Worm (Caenorhabditis elegans) whole organism, L4 larva: ENCODE measurements around the gene mig-22.

ENCODE experiments used
- D1046.2 ChIP-seq: fragments of 200-800 bp; sonication (Bioruptor generic); IDR thresholded peaks from 2 replicates; pipeline ENCODE4 v1.3.6; 2022; ENCODE audit warnings: missing genetic modification characterization, missing compliant biosample characterization
- F10B5.3 ChIP-seq: sonication (generic microtip); optimal IDR thresholded peaks from 2 replicates; lab custom pipeline; 2016; ENCODE audit warnings: mild to moderate bottlenecking, missing genetic modification characterization, missing compliant biosample characterization
- F26F4.8 ChIP-seq: fragments of 200-800 bp; sonication (Bioruptor generic); conservative IDR thresholded peaks from 2 replicates; pipeline ENCODE4 v1.3.6; 2022; ENCODE audit warnings: missing genetic modification characterization, missing compliant biosample characterization
- T20F7.1 ChIP-seq: fragments of 200-800 bp; sonication (Bioruptor generic); optimal IDR thresholded peaks from 2 replicates; lab custom pipeline; 2018; ENCODE audit warnings: mild to moderate bottlenecking, missing genetic modification characterization, missing compliant biosample characterization
- T26A8.4 ChIP-seq: fragments of 200-800 bp; sonication (Bioruptor generic); IDR thresholded peaks from 2 replicates; pipeline ENCODE4 v1.3.6; 2022; ENCODE audit warnings: missing genetic modification characterization, missing compliant biosample characterization
- Y75B8A.6 ChIP-seq: fragments of 200-800 bp; sonication (Bioruptor generic); IDR thresholded peaks from 2 replicates; pipeline ENCODE4 v1.3.6; 2022; ENCODE audit warnings: missing genetic modification reagents, missing genetic modification characterization, missing compliant biosample characterization
- ZK337.2 ChIP-seq: fragments of 200-800 bp; sonication (Bioruptor generic); IDR thresholded peaks from 2 replicates; pipeline ENCODE4 v1.3.6; 2022; ENCODE audit warnings: missing genetic modification reagents, missing genetic modification characterization, missing compliant biosample characterization
- ZK546.5 ChIP-seq, 2 experiments: sonication (generic microtip); optimal IDR thresholded peaks; 2 replicates each; lab custom pipeline; 2017; ENCODE audit warnings: missing biosample characterization in 2 of 2, missing genetic modification characterization in 2 of 2
- aha-1 ChIP-seq: fragments of 150-350 bp; peaks from one replicate; lab custom pipeline; 2014; ENCODE audit warnings: missing biosample characterization, missing genetic modification characterization
- attf-4 ChIP-seq: sonication (generic microtip); optimal IDR thresholded peaks from 3 replicates; lab custom pipeline; 2017; ENCODE audit warnings: missing biosample characterization, missing genetic modification characterization
- ceh-28 ChIP-seq: fragments of 150-350 bp; optimal IDR thresholded peaks from 2 replicates; lab custom pipeline; 2014; ENCODE audit warnings: missing biosample characterization, missing genetic modification reagents, missing genetic modification characterization
- ceh-44 ChIP-seq: fragments of 200-800 bp; sonication (Bioruptor generic); IDR thresholded peaks from 2 replicates; pipeline ENCODE4 v1.3.6; 2022; ENCODE audit warnings: missing genetic modification reagents, missing genetic modification characterization, missing compliant biosample characterization
- ceh-62 ChIP-seq: sonication (generic microtip); optimal IDR thresholded peaks from 2 replicates; lab custom pipeline; 2017; ENCODE audit warnings: missing biosample characterization, missing genetic modification characterization
- ceh-82 ChIP-seq: sonication (generic microtip); optimal IDR thresholded peaks from 2 replicates; lab custom pipeline; 2017; ENCODE audit warnings: missing biosample characterization, missing genetic modification characterization
- dmd-6 ChIP-seq: fragments of 200-800 bp; sonication (Bioruptor generic); IDR thresholded peaks from 2 replicates; pipeline ENCODE4 v1.3.6; 2022; ENCODE audit warnings: missing genetic modification reagents, missing genetic modification characterization, missing compliant biosample characterization
- dmd-8 ChIP-seq: fragments of 200-800 bp; sonication (Bioruptor generic); IDR thresholded peaks from 2 replicates; pipeline ENCODE4 v1.3.6; 2022; ENCODE audit warnings: missing genetic modification characterization, missing compliant biosample characterization
- dmd-9 ChIP-seq: fragments of 200-800 bp; sonication (Bioruptor generic); IDR thresholded peaks from 2 replicates; pipeline ENCODE4 v1.3.6; 2022; ENCODE audit warnings: missing genetic modification reagents, missing genetic modification characterization, missing compliant biosample characterization
- duxl-1 ChIP-seq: sonication (generic microtip); optimal IDR thresholded peaks from 2 replicates; lab custom pipeline; 2016; ENCODE audit warnings: mild to moderate bottlenecking, missing genetic modification characterization, moderate library complexity, missing compliant biosample characterization; ENCODE audit not compliant: poor library complexity
- dve-1 ChIP-seq: sonication (generic microtip); optimal IDR thresholded peaks from 2 replicates; lab custom pipeline; 2017; ENCODE audit warnings: antibody characterized with exemption, mild to moderate bottlenecking, missing genetic modification characterization, missing compliant biosample characterization; ENCODE audit not compliant: insufficient read depth
- fkh-10 ChIP-seq: fragments of 150-350 bp; optimal IDR thresholded peaks from 2 replicates; lab custom pipeline; 2014; ENCODE audit warnings: missing biosample characterization, missing genetic modification reagents, missing genetic modification characterization
- hif-1 ChIP-seq, 2 experiments: sonication (generic microtip); optimal IDR thresholded peaks; 2 replicates each; lab custom pipeline; 2016 to 2017; ENCODE audit warnings: missing compliant biosample characterization in 2 of 2, missing genetic modification characterization in 2 of 2, missing genetic modification reagents in 2 of 2, missing genotype in 2 of 2, mild to moderate bottlenecking in 1 of 2
- hlh-11 ChIP-seq: fragments of 200-800 bp; sonication (Bioruptor generic); optimal IDR thresholded peaks from 2 replicates; lab custom pipeline; 2018; ENCODE audit warnings: mild to moderate bottlenecking, missing genetic modification characterization, missing compliant biosample characterization
- lim-7 ChIP-seq: fragments of 200-800 bp; sonication (Bioruptor generic); IDR thresholded peaks from 2 replicates; pipeline ENCODE4 v1.3.6; 2022; ENCODE audit warnings: missing genetic modification characterization, missing compliant biosample characterization
- lin-39 ChIP-seq: fragments of 150-350 bp; optimal IDR thresholded peaks from 2 replicates; lab custom pipeline; 2014; ENCODE audit warnings: missing biosample characterization, missing genetic modification reagents, missing genetic modification characterization
- madf-9 ChIP-seq: fragments of 200-800 bp; sonication (Bioruptor generic); conservative IDR thresholded peaks from 2 replicates; pipeline ENCODE4 v1.3.6; 2022; ENCODE audit warnings: missing genetic modification reagents, missing genetic modification characterization, missing compliant biosample characterization
- mdt-29 ChIP-seq: fragments of 200-800 bp; sonication (Bioruptor generic); IDR thresholded peaks from 2 replicates; pipeline ENCODE4 v1.3.6; 2022; ENCODE audit warnings: missing genetic modification reagents, missing genetic modification characterization, missing compliant biosample characterization
- mep-1 ChIP-seq: fragments of 150-350 bp; sonication (generic microtip); optimal IDR thresholded peaks from 3 replicates; lab custom pipeline; 2014; ENCODE audit warnings: missing biosample characterization, missing genetic modification characterization
- mes-2 ChIP-seq: sonication (generic microtip); optimal IDR thresholded peaks from 2 replicates; lab custom pipeline; 2016; ENCODE audit warnings: missing genotype, mild to moderate bottlenecking, missing genetic modification characterization, missing compliant biosample characterization; ENCODE audit not compliant: poor library complexity, severe bottlenecking
- mxl-2 ChIP-seq: fragments of 200-800 bp; sonication (Bioruptor generic); conservative IDR thresholded peaks from 2 replicates; pipeline ENCODE4 v1.3.6; 2022; ENCODE audit warnings: missing genetic modification reagents, missing genetic modification characterization, missing compliant biosample characterization
- nhr-10 ChIP-seq: fragments of 150-350 bp; optimal IDR thresholded peaks from 2 replicates; lab custom pipeline; 2014; ENCODE audit warnings: missing biosample characterization, missing genetic modification characterization
- nhr-102 ChIP-seq: sonication (generic microtip); optimal IDR thresholded peaks from 2 replicates; lab custom pipeline; 2016; ENCODE audit warnings: mild to moderate bottlenecking, missing genetic modification characterization, moderate library complexity, missing compliant biosample characterization
- nhr-111 ChIP-seq: fragments of 200-800 bp; sonication (Bioruptor generic); optimal IDR thresholded peaks from 2 replicates; lab custom pipeline; 2018; ENCODE audit warnings: mild to moderate bottlenecking, missing genetic modification characterization, missing compliant biosample characterization
- nhr-41 ChIP-seq: fragments of 200-800 bp; sonication (Bioruptor generic); IDR thresholded peaks from 2 replicates; pipeline ENCODE4 v1.3.6; 2022; ENCODE audit warnings: missing genetic modification reagents, missing genetic modification characterization, missing compliant biosample characterization
- nhr-42 ChIP-seq: fragments of 200-800 bp; sonication (Bioruptor generic); IDR thresholded peaks from 2 replicates; pipeline ENCODE4 v1.3.6; 2022; ENCODE audit warnings: missing genetic modification characterization, missing compliant biosample characterization
- nhr-6 ChIP-seq: fragments of 150-350 bp; optimal IDR thresholded peaks from 2 replicates; lab custom pipeline; 2014; ENCODE audit warnings: missing biosample characterization, missing genetic modification characterization
- nhr-76 ChIP-seq: fragments of 150-350 bp; optimal IDR thresholded peaks from 2 replicates; lab custom pipeline; 2014; ENCODE audit warnings: missing biosample characterization, missing genetic modification characterization
- sdz-12 ChIP-seq: fragments of 200-800 bp; sonication (Bioruptor generic); optimal IDR thresholded peaks from 2 replicates; lab custom pipeline; 2018; ENCODE audit warnings: mild to moderate bottlenecking, missing genetic modification characterization, missing compliant biosample characterization
- set-16 ChIP-seq: fragments of 200-800 bp; sonication (Bioruptor generic); IDR thresholded peaks from 2 replicates; pipeline ENCODE4 v1.3.6; 2022; ENCODE audit warnings: missing genetic modification reagents, missing genetic modification characterization, missing compliant biosample characterization
- skn-1 ChIP-seq: fragments of 150-350 bp; optimal IDR thresholded peaks from 2 replicates; lab custom pipeline; 2014; ENCODE audit warnings: missing biosample characterization, missing genetic modification characterization
- snpc-1.2 ChIP-seq: fragments of 200-800 bp; sonication (Bioruptor generic); IDR thresholded peaks from 2 replicates; pipeline ENCODE4 v1.3.6; 2022; ENCODE audit warnings: missing genetic modification reagents, missing genetic modification characterization, missing compliant biosample characterization
- spr-1 ChIP-seq: sonication (generic microtip); optimal IDR thresholded peaks from 2 replicates; lab custom pipeline; 2016; ENCODE audit warnings: mild to moderate bottlenecking, missing genetic modification characterization, missing compliant biosample characterization
- tag-97 ChIP-seq: fragments of 200-800 bp; sonication (Bioruptor generic); IDR thresholded peaks from 2 replicates; pipeline ENCODE4 v1.3.6; 2022; ENCODE audit warnings: missing genetic modification characterization, missing compliant biosample characterization
- unc-130 ChIP-seq: sonication (generic microtip); optimal IDR thresholded peaks from 2 replicates; lab custom pipeline; 2016; ENCODE audit warnings: missing genetic modification reagents, missing genetic modification characterization, missing compliant biosample characterization
- unc-39 ChIP-seq: sonication (generic microtip); optimal IDR thresholded peaks from 2 replicates; lab custom pipeline; 2017; ENCODE audit warnings: missing biosample characterization, missing genetic modification characterization
- unc-62 ChIP-seq, 3 experiments: fragments of 150-350 bp in 1 of 3; sonication (generic microtip); optimal IDR thresholded peaks in 2 of 3; peaks in 1 of 3; 1 replicate in 1 of 3; 2 replicates in 2 of 3; lab custom pipeline; 2014 to 2017; ENCODE audit warnings: missing biosample characterization in 3 of 3, missing genetic modification characterization in 3 of 3, missing genetic modification reagents in 3 of 3, missing genotype in 1 of 3
- zag-1 ChIP-seq: fragments of 150-350 bp; optimal IDR thresholded peaks from 2 replicates; lab custom pipeline; 2014; ENCODE audit warnings: missing biosample characterization, missing genetic modification characterization
- zfp-2 ChIP-seq: sonication (generic microtip); optimal IDR thresholded peaks from 2 replicates; lab custom pipeline; 2016; ENCODE audit warnings: mild to moderate bottlenecking, missing genetic modification characterization, missing compliant biosample characterization
- zfp-3 ChIP-seq: fragments of 200-800 bp; sonication (Bioruptor generic); conservative IDR thresholded peaks from 2 replicates; pipeline ENCODE4 v1.3.6; 2022; ENCODE audit warnings: missing genetic modification reagents, missing genetic modification characterization, missing compliant biosample characterization
- zip-11 ChIP-seq: fragments of 200-800 bp; sonication (Bioruptor generic); IDR thresholded peaks from 2 replicates; pipeline ENCODE4 v1.3.6; 2022; ENCODE audit warnings: missing genetic modification characterization, missing compliant biosample characterization

mig-22 gene

ce11 chrIII:8797211-8797733 lies 30.1 kb upstream of the mig-22 start (continued):
- 0 out of 2 replicates have a peak, but pooled peaks have one; percentile 27 for TF ChIP-seq madf-9 (GFP tag; lab: Robert Waterston, UW)
- no peak for TF ChIP-seq ceh-62 (tag; lab: Kevin White, UChicago)
- TF ChIP-seq attf-4 (tag; lab: Kevin White, UChicago): peak; percentile 19
- peak; percentile 81 for TF ChIP-seq nhr-10
- TF ChIP-seq zfp-2 (tag; lab: Kevin White, UChicago): peak; percentile 57
- TF ChIP-seq dmd-6: peak; percentile 96
- no peak for TF ChIP-seq Y75B8A.6
- TF ChIP-seq lin-39 (tag; lab: Kevin White, UChicago): no peak
- peak; percentile 46 to 80 for TF ChIP-seq hif-1 (tag; optimal IDR thresholded peaks at IDR 0.05; lab: Kevin White, UChicago)
- no peak for TF ChIP-seq mdt-29 (GFP tag; lab: Robert Waterston, UW)
- TF ChIP-seq dmd-9 (GFP tag; lab: Robert Waterston, UW): no peak
- TF ChIP-seq ZK546.5 (tag; optimal IDR thresholded peaks at IDR 0.05; lab: Kevin White, UChicago): peak in 1 of 2 experiments; percentile 21
- no peak for TF ChIP-seq ceh-82 (tag; lab: Kevin White, UChicago)
- no peak for TF ChIP-seq snpc-1.2 (GFP tag; lab: Robert Waterston, UW)
- no peak for TF ChIP-seq sdz-12 (GFP tag; lab: Kevin White, UChicago)
- no peak for TF ChIP-seq nhr-42 (GFP tag; lab: Robert Waterston, UW)
- no peak for TF ChIP-seq nhr-76 (tag; lab: Kevin White, UChicago)
- TF ChIP-seq skn-1: no peak
- TF ChIP-seq unc-62 (GFP tag; optimal IDR thresholded peaks at IDR 0.05 in 1 of 2; lab: Kevin White, UChicago): peak in 1 of 2 experiments; percentile 93
- TF ChIP-seq unc-62 (tag; optimal IDR thresholded peaks at IDR 0.05; lab: Kevin White, UChicago): no peak
- 0 out of 2 replicates have a peak, but pooled peaks have one; percentile 21 for TF ChIP-seq zfp-3
- 0 out of 2 replicates have a peak, but pooled peaks have one; percentile 41 for TF ChIP-seq ZK337.2 (GFP tag; lab: Robert Waterston, UW)
- TF ChIP-seq mes-2 (tag; lab: Kevin White, UChicago): peak; percentile 56
- peak; percentile 74 for TF ChIP-seq aha-1 (tag; lab: Kevin White, UChicago)
- TF ChIP-seq duxl-1: no peak
- TF ChIP-seq ceh-44 (GFP tag; lab: Robert Waterston, UW): 0 out of 2 replicates have a peak, but pooled peaks have one; percentile 20
- TF ChIP-seq dmd-8 (GFP tag; lab: Robert Waterston, UW): no peak
- peak; percentile 23 for TF ChIP-seq F10B5.3
- TF ChIP-seq hlh-11 (tag; lab: Kevin White, UChicago): peak; percentile 99
- peak; percentile 72 for TF ChIP-seq T20F7.1
- TF ChIP-seq F26F4.8: no peak
- TF ChIP-seq D1046.2 (GFP tag; lab: Robert Waterston, UW): no peak
- TF ChIP-seq mep-1 (tag; lab: Kevin White, UChicago): peak; percentile 92
- no peak for TF ChIP-seq nhr-111 (GFP tag; lab: Kevin White, UChicago)
- no peak for TF ChIP-seq zag-1 (tag; lab: Kevin White, UChicago)
- peak; percentile 54; the same call in 1 of the 2 replicates for TF ChIP-seq nhr-41 (GFP tag; lab: Robert Waterston, UW)
- TF ChIP-seq T26A8.4 (GFP tag; lab: Robert Waterston, UW): peak; percentile 73
- TF ChIP-seq set-16: peak; percentile 58
- no peak for TF ChIP-seq unc-39
- peak; percentile 86 for TF ChIP-seq fkh-10 (GFP tag; lab: Kevin White, UChicago)
- peak; percentile 78 for TF ChIP-seq nhr-102 (tag; lab: Kevin White, UChicago)
- no peak for TF ChIP-seq mxl-2 (GFP tag; lab: Robert Waterston, UW)
- no peak for TF ChIP-seq unc-130 (GFP tag; lab: Kevin White, UChicago)
- peak; percentile 64 for TF ChIP-seq spr-1
- no peak for TF ChIP-seq ceh-28 (tag; lab: Kevin White, UChicago)
- peak; percentile 40 for TF ChIP-seq nhr-6 (tag; lab: Kevin White, UChicago)
- TF ChIP-seq tag-97 (GFP tag; lab: Robert Waterston, UW): no peak
- TF ChIP-seq dve-1 (tag; lab: Kevin White, UChicago): peak; percentile 97
- no peak for TF ChIP-seq zip-11 (GFP tag; lab: Robert Waterston, UW)
- 0 out of 2 replicates have a peak, but pooled peaks have one; percentile 43 for TF ChIP-seq lim-7 (GFP tag; lab: Robert Waterston, UW)
